Worm (Caenorhabditis elegans) whole organism, L2 larva: ENCODE data around the gene pph-4.2.

Experiments used
- R02D3.7 ChIP-seq: fragments of 150-350 bp; optimal IDR thresholded peaks from 2 replicates; lab custom pipeline; 2014; ENCODE audit warnings: missing biosample characterization, missing genetic modification characterization
- ama-1 ChIP-seq: fragments of 150-350 bp; optimal IDR thresholded peaks from 2 replicates; lab custom pipeline; 2018; ENCODE audit warnings: inconsistent platforms
- fos-1 ChIP-seq: fragments of 150-350 bp; optimal IDR thresholded peaks from 2 replicates; lab custom pipeline; 2014; ENCODE audit warnings: missing biosample characterization, missing genetic modification characterization
- nhr-77 ChIP-seq: fragments of 150-350 bp; optimal IDR thresholded peaks from 2 replicates; lab custom pipeline; 2014; ENCODE audit warnings: missing biosample characterization, missing genetic modification characterization

ce11 chrIII:12369476-12369875 lies 7.6 kb downstream of the pph-4.2 start:
- TF ChIP-seq nhr-77 (tag; lab: Kevin White, UChicago) (no peak), ama-1 (lab: Kevin White, UChicago) (no peak), R02D3.7 (no peak), fos-1 (tag; lab: Kevin White, UChicago) (no peak)
